Worm (Caenorhabditis elegans) whole organism, late embryonic: ENCODE data around the gene T27A10.6.

Source experiments
- hlh-30 ChIP-seq: sonication (generic microtip); optimal IDR thresholded peaks from 2 replicates; lab custom pipeline; 2017; ENCODE audit warnings: antibody characterized with exemption, missing genetic modification characterization, missing compliant biosample characterization; ENCODE audit not compliant: insufficient read depth
- syd-9 ChIP-seq: sonication (generic microtip); optimal IDR thresholded peaks from 2 replicates; lab custom pipeline; 2016; ENCODE audit warnings: mild to moderate bottlenecking, missing genetic modification characterization, moderate library complexity, missing compliant biosample characterization

DNA sequence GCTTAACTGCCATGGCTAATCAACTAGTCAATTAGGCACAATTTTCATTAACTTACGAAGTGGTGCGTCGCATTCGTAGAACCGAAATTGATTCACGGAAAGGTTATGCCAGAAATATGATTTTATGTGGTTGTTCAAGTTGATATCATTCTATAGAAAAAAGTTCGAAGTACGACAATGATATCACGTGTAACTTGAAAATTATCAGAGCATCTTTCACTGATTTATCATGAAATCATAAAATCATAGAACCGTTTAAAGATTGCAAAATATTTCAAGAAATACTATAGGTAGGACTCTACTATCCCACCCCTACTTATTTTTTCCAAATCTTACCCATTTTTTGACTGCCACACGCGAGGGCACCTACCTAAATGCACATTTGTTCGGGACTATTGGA lies 43.2 kb downstream of the T27A10.6 start:
- TF ChIP-seq syd-9 (tag; lab: Kevin White, UChicago) (no peak), hlh-30 (no peak)
